Fruit fly (Drosophila melanogaster) whole organism, pupa: ENCODE data around the gene CG9004.

Experiments used
- CG10348 ChIP-seq: fragments of 200-800 bp; sonication (Bioruptor generic); IDR thresholded peaks from 2 replicates; pipeline ENCODE4 v1.3.6; 2022; ENCODE audit warnings: missing biosample characterization, missing genetic modification characterization
- CG12605 ChIP-seq: fragments of 200-800 bp; sonication (Bioruptor generic); IDR thresholded peaks from 2 replicates; pipeline ENCODE4 v1.3.6; 2022; ENCODE audit warnings: missing biosample characterization, missing genetic modification characterization
- CG13204 ChIP-seq: fragments of 200-800 bp; sonication (Bioruptor generic); optimal IDR thresholded peaks from 2 replicates; lab custom pipeline; 2018; ENCODE audit warnings: missing biosample characterization, mild to moderate bottlenecking, missing genetic modification characterization, moderate library complexity
- CG14655 ChIP-seq: fragments of 200-800 bp; sonication (Bioruptor generic); optimal IDR thresholded peaks from 3 replicates; lab custom pipeline; 2017; ENCODE audit warnings: mild to moderate bottlenecking, missing biosample characterization, missing genetic modification reagents, missing genetic modification characterization
- CG15710 ChIP-seq: fragments of 200-800 bp; sonication (Bioruptor generic); optimal IDR thresholded peaks from 2 replicates; lab custom pipeline; 2018; ENCODE audit warnings: missing biosample characterization, mild to moderate bottlenecking, missing genetic modification characterization, moderate library complexity
- CG17806 ChIP-seq: fragments of 200-800 bp; sonication (Bioruptor generic); optimal IDR thresholded peaks from 2 replicates; lab custom pipeline; 2018; ENCODE audit warnings: missing biosample characterization, mild to moderate bottlenecking, missing genetic modification characterization, moderate library complexity
- CG32121 ChIP-seq: fragments of 200-800 bp; sonication (Bioruptor generic); IDR thresholded peaks from 2 replicates; pipeline ENCODE4 v1.3.6; 2022; ENCODE audit warnings: missing biosample characterization, missing genetic modification characterization
- CG34367 ChIP-seq: fragments of 200-800 bp; sonication (Bioruptor generic); optimal IDR thresholded peaks from 2 replicates; lab custom pipeline; 2018; ENCODE audit warnings: missing biosample characterization, mild to moderate bottlenecking, missing genetic modification characterization
- CG4496 ChIP-seq: fragments of 200-800 bp; sonication (Bioruptor generic); IDR thresholded peaks from 3 replicates; pipeline ENCODE4 v1.3.6; 2022; ENCODE audit warnings: missing biosample characterization, missing genetic modification characterization
- CG8159 ChIP-seq: fragments of 200-800 bp; sonication (Bioruptor generic); optimal IDR thresholded peaks from 3 replicates; lab custom pipeline; 2018; ENCODE audit warnings: missing biosample characterization, mild to moderate bottlenecking, missing genetic modification characterization, moderate library complexity
- CG8301 ChIP-seq: fragments of 200-800 bp; sonication (Bioruptor generic); optimal IDR thresholded peaks from 2 replicates; lab custom pipeline; 2018; ENCODE audit warnings: missing biosample characterization, mild to moderate bottlenecking, missing genetic modification characterization
- CG9948 ChIP-seq: fragments of 200-800 bp; sonication (Bioruptor generic); optimal IDR thresholded peaks from 2 replicates; lab custom pipeline; 2018; ENCODE audit warnings: missing biosample characterization, mild to moderate bottlenecking, missing genetic modification characterization, moderate library complexity
- D1 ChIP-seq: fragments of 200-800 bp; sonication (Bioruptor generic); optimal IDR thresholded peaks from 2 replicates; lab custom pipeline; 2018; ENCODE audit warnings: missing biosample characterization, mild to moderate bottlenecking, missing genetic modification characterization, moderate library complexity
- EcR ChIP-seq: fragments of 200-800 bp; sonication (Bioruptor generic); optimal IDR thresholded peaks from 3 replicates; lab custom pipeline; 2019; ENCODE audit warnings: missing biosample characterization, missing genetic modification characterization, mild to moderate bottlenecking, moderate library complexity, missing genetic modification reagents
- Ets98B ChIP-seq: fragments of 200-800 bp; sonication (Bioruptor generic); IDR thresholded peaks from 2 replicates; pipeline ENCODE4 v1.3.6; 2022; ENCODE audit warnings: missing biosample characterization, missing genetic modification characterization
- Pif1A ChIP-seq: fragments of 200-800 bp; sonication (Bioruptor generic); optimal IDR thresholded peaks from 3 replicates; lab custom pipeline; 2016; ENCODE audit warnings: missing biosample characterization, missing genetic modification characterization
- Pif1B ChIP-seq: fragments of 200-800 bp; sonication (Bioruptor generic); optimal IDR thresholded peaks from 3 replicates; lab custom pipeline; 2016; ENCODE audit warnings: missing biosample characterization, missing genetic modification characterization
- Snoo ChIP-seq: fragments of 200-800 bp; sonication (Bioruptor generic); optimal IDR thresholded peaks from 3 replicates; lab custom pipeline; 2017; ENCODE audit warnings: missing biosample characterization, mild to moderate bottlenecking, missing genetic modification characterization, inconsistent platforms
- fd96Ca ChIP-seq: fragments of 200-800 bp; sonication (Bioruptor generic); IDR thresholded peaks from 3 replicates; pipeline ENCODE4 v1.3.6; 2022; ENCODE audit warnings: missing biosample characterization, missing genetic modification characterization
- gl ChIP-seq: fragments of 200-800 bp; sonication (Bioruptor generic); optimal IDR thresholded peaks from 2 replicates; lab custom pipeline; 2018; ENCODE audit warnings: missing biosample characterization, mild to moderate bottlenecking, missing genetic modification characterization
- rn ChIP-seq: fragments of 200-800 bp; sonication (Bioruptor generic); IDR thresholded peaks from 2 replicates; pipeline ENCODE4 v1.3.6; 2022; ENCODE audit warnings: missing biosample characterization, missing genetic modification characterization

The CG9004 gene

dm6 chr3L:2388683-2389315 lies 15.3 kb downstream of the CG9004 start, which contains the start of gene Mzt1:
Gene Mzt1 (plus strand): TSS chr3L:2389265.
- TF ChIP-seq Pif1A (GFP tag; lab: Kevin White, UChicago) = no peak
- TF ChIP-seq Pif1B (GFP tag; lab: Kevin White, UChicago) = no peak
- TF ChIP-seq D1 (tag; lab: Kevin White, UChicago) = no peak
- TF ChIP-seq CG12605 (GFP tag; lab: Robert Waterston, UW) = no peak
- no peak for TF ChIP-seq Ets98B (GFP tag; lab: Robert Waterston, UW)
- no peak for TF ChIP-seq EcR (GFP tag; lab: Kevin White, UChicago)
- no peak for TF ChIP-seq CG34367
- TF ChIP-seq CG32121 (GFP tag; lab: Robert Waterston, UW) = no peak
- TF ChIP-seq rn (GFP tag; lab: Robert Waterston, UW) = no peak
- no peak for TF ChIP-seq gl (tag; lab: Kevin White, UChicago)
- no peak for TF ChIP-seq CG4496 (GFP tag; lab: Robert Waterston, UW)
- no peak for TF ChIP-seq CG8301 (tag; lab: Kevin White, UChicago)
- TF ChIP-seq CG17806 = no peak
- TF ChIP-seq CG9948 (tag; lab: Kevin White, UChicago) = no peak
- TF ChIP-seq CG15710 (tag; lab: Kevin White, UChicago) = no peak

DNA sequence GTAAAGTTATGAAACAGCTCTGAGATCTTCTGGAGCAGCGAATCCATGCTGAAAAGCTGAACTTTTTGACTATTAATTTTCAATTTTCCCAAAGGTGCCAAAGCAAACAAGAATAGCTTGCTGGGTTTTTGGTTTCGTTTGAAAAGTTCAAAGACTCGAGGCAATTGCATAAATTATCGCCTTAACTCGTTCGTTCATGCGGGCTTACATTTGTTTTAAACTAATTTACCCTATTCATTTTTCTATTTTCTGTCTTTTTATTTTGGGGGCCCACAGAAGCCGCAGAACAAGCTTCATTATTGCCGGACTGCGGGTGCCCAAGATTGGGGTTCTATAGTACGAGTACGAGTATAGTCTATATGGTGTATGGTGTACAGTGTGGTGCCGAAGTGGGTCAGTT lies 17.4 kb downstream of the CG9004 start, which contains the start of the genes CG32298 and CG32299:
CG32298 (minus strand) TSS at position 101 of the 400 bp plus-strand sequence.
CG32299 (minus strand) TSS at position 101 of the 400 bp plus-strand sequence.
- TF ChIP-seq Ets98B (GFP tag; lab: Robert Waterston, UW) = no peak
- TF ChIP-seq CG12605 (GFP tag; lab: Robert Waterston, UW) = no peak
- no peak for TF ChIP-seq EcR (GFP tag; lab: Kevin White, UChicago)
- no peak for TF ChIP-seq fd96Ca
- no peak for TF ChIP-seq CG4496 (GFP tag; lab: Robert Waterston, UW)
- TF ChIP-seq CG32121 (GFP tag; lab: Robert Waterston, UW) = no peak
- no peak for TF ChIP-seq D1 (tag; lab: Kevin White, UChicago)
- TF ChIP-seq CG8301 (tag; lab: Kevin White, UChicago) = no peak
- no peak for TF ChIP-seq CG10348 (GFP tag; lab: Robert Waterston, UW)
- TF ChIP-seq gl (tag; lab: Kevin White, UChicago) = no peak
- no peak for TF ChIP-seq Pif1B (GFP tag; lab: Kevin White, UChicago)
- TF ChIP-seq Pif1A (GFP tag; lab: Kevin White, UChicago) = no peak
- TF ChIP-seq CG9948 (tag; lab: Kevin White, UChicago) = no peak

DNA sequence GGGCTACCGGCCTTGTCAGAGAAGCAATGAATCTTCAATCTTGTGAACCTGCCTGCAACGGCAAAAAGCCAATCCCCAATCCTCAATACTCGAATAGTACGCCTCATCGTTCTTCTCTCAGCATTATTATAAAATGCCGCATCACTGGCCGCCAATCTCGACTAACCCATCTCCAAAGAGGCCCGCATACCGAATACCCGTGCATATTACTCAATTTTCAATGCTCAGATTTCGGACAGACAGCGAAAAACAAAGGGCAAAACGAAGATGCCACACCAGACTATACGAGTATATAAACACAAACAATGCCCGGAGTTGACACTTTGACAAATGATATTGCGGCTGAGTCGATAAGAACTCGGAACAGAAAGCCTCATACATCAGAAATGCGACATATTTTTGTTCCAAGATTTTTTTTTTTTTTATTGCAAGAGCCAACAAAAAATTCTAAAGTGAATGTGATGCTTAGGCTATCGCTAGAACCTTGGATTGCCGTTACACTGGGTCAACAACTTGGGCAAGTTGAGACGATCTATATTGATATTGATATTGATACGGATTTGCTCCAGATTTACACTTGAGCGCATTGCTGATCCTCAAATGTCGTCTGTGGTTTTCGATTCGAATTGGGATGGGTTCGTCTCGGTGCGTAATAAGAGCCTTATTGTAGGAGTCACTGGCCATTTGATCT lies 19.4 kb downstream of the CG9004 start:
- TF ChIP-seq EcR (GFP tag; lab: Kevin White, UChicago) (no peak), Pif1A (GFP tag; lab: Kevin White, UChicago) (no peak), CG14655 (GFP tag; lab: Kevin White, UChicago) (no peak), Ets98B (GFP tag; lab: Robert Waterston, UW) (no peak), gl (tag; lab: Kevin White, UChicago) (no peak), fd96Ca (no peak), Snoo (no peak), rn (GFP tag; lab: Robert Waterston, UW) (no peak), CG8301 (tag; lab: Kevin White, UChicago) (no peak), CG34367 (no peak), CG8159 (tag; lab: Kevin White, UChicago) (no peak), Pif1B (GFP tag; lab: Kevin White, UChicago) (no peak)

DNA sequence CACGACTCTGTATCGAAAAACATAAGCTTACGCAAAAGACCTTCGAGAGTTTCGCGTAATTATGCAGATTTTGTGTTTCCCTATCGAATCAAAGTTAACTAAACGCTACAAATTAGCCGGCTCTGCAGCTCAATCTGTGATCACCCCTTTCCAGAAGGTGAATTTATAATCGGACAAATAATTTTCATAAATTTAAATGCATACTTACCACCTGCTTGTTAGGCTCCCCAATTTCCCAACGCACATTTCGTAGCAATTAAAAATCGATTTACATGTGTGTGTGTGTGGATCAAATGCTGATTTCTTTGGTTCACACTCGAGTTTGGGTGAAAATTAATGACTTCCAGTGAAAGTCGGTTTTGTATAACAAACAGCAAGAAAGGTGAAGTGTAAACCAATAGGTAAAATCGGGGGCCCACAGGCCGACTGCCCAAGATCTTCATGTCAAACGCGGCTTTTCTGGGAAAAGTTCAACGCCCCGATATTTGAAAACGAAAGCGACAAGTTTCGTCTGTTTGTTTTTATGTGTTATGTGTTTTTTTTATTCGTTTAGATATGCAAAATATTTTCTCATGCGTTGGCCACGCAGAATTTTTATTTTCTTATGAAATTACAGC lies 24.2 kb downstream of the CG9004 start:
- TF ChIP-seq Pif1A (GFP tag; lab: Kevin White, UChicago) (no peak), Pif1B (GFP tag; lab: Kevin White, UChicago) (no peak), CG15710 (tag; lab: Kevin White, UChicago) (no peak), CG32121 (GFP tag; lab: Robert Waterston, UW) (no peak), rn (GFP tag; lab: Robert Waterston, UW) (no peak), CG13204 (no peak), CG34367 (no peak), Snoo (no peak), CG17806 (no peak), EcR (GFP tag; lab: Kevin White, UChicago) (no peak), D1 (tag; lab: Kevin White, UChicago) (no peak), CG4496 (GFP tag; lab: Robert Waterston, UW) (no peak), gl (tag; lab: Kevin White, UChicago) (no peak), CG10348 (GFP tag; lab: Robert Waterston, UW) (no peak), fd96Ca (no peak), CG12605 (GFP tag; lab: Robert Waterston, UW) (no peak), CG14655 (GFP tag; lab: Kevin White, UChicago) (no peak), CG8159 (tag; lab: Kevin White, UChicago) (no peak), CG9948 (tag; lab: Kevin White, UChicago) (no peak), Ets98B (GFP tag; lab: Robert Waterston, UW) (no peak)

dm6 chr3L:2398636-2399035 lies 25.1 kb downstream of the CG9004 start:
- no peak for TF ChIP-seq CG32121 (GFP tag; lab: Robert Waterston, UW)
- TF ChIP-seq EcR (GFP tag; lab: Kevin White, UChicago) = no peak
- no peak for TF ChIP-seq rn (GFP tag; lab: Robert Waterston, UW)
- no peak for TF ChIP-seq CG12605 (GFP tag; lab: Robert Waterston, UW)
- TF ChIP-seq CG17806 = no peak
- no peak for TF ChIP-seq gl (tag; lab: Kevin White, UChicago)
- no peak for TF ChIP-seq CG9948 (tag; lab: Kevin White, UChicago)
- no peak for TF ChIP-seq Pif1A (GFP tag; lab: Kevin White, UChicago)
